Worm (Caenorhabditis elegans) whole organism, late embryonic: ENCODE results near the gene srt-31.

Source experiments
- C38D4.7 ChIP-seq: fragments of 200-800 bp; sonication (Bioruptor generic); optimal IDR thresholded peaks from 2 replicates; lab custom pipeline; 2018; ENCODE audit warnings: mild to moderate bottlenecking, missing genetic modification characterization, moderate library complexity, missing compliant biosample characterization
- F13H6.1 ChIP-seq: sonication (generic microtip); optimal IDR thresholded peaks from 2 replicates; lab custom pipeline; 2016; ENCODE audit warnings: missing genetic modification characterization, missing compliant biosample characterization
- K09A11.1 ChIP-seq: sonication (generic microtip); optimal IDR thresholded peaks from 2 replicates; lab custom pipeline; 2017; ENCODE audit warnings: antibody characterized with exemption, mild to moderate bottlenecking, missing genetic modification characterization, missing compliant biosample characterization; ENCODE audit not compliant: insufficient read depth
- T23F11.4 ChIP-seq: fragments of 200-800 bp; sonication (Bioruptor generic); optimal IDR thresholded peaks from 2 replicates; lab custom pipeline; 2018; ENCODE audit warnings: mild to moderate bottlenecking, missing genetic modification characterization, missing compliant biosample characterization
- ahr-1 ChIP-seq: sonication (generic microtip); optimal IDR thresholded peaks from 2 replicates; lab custom pipeline; 2016; ENCODE audit warnings: missing genetic modification characterization, missing compliant biosample characterization
- ceh-2 ChIP-seq: sonication (generic microtip); optimal IDR thresholded peaks from 2 replicates; lab custom pipeline; 2016; ENCODE audit warnings: missing genotype, missing genetic modification characterization, missing compliant biosample characterization
- ceh-22 ChIP-seq: sonication (generic microtip); optimal IDR thresholded peaks from 2 replicates; lab custom pipeline; 2017; ENCODE audit warnings: missing biosample characterization, missing genetic modification characterization
- ceh-24 ChIP-seq: sonication (generic microtip); optimal IDR thresholded peaks from 2 replicates; lab custom pipeline; 2016; ENCODE audit warnings: mild to moderate bottlenecking, missing genetic modification characterization, missing compliant biosample characterization
- ceh-30 ChIP-seq: fragments of 150-350 bp; optimal IDR thresholded peaks from 2 replicates; lab custom pipeline; 2014; ENCODE audit warnings: missing biosample characterization, missing genetic modification characterization
- ceh-31 ChIP-seq: sonication (generic microtip); optimal IDR thresholded peaks from 2 replicates; lab custom pipeline; 2016; ENCODE audit warnings: missing genetic modification characterization, missing compliant biosample characterization
- ceh-34 ChIP-seq: sonication (generic microtip); optimal IDR thresholded peaks from 2 replicates; lab custom pipeline; 2016; ENCODE audit warnings: mild to moderate bottlenecking, missing genetic modification characterization, missing compliant biosample characterization
- ceh-45 ChIP-seq: fragments of 200-800 bp; sonication (Bioruptor generic); IDR thresholded peaks from 2 replicates; pipeline ENCODE4 v1.3.6; 2022; ENCODE audit warnings: missing genetic modification reagents, missing genetic modification characterization, missing compliant biosample characterization
- ceh-6 ChIP-seq: fragments of 200-800 bp; sonication (Bioruptor generic); optimal IDR thresholded peaks from 2 replicates; lab custom pipeline; 2018; ENCODE audit warnings: mild to moderate bottlenecking, missing genetic modification characterization, missing compliant biosample characterization
- ceh-9 ChIP-seq: sonication (generic microtip); optimal IDR thresholded peaks from 2 replicates; lab custom pipeline; 2016; ENCODE audit warnings: mild to moderate bottlenecking, missing genetic modification characterization, inconsistent platforms, missing compliant biosample characterization
- dve-1 ChIP-seq: sonication (generic microtip); optimal IDR thresholded peaks from 2 replicates; lab custom pipeline; 2017; ENCODE audit warnings: antibody characterized with exemption, mild to moderate bottlenecking, missing genetic modification characterization, missing compliant biosample characterization
- eyg-1 ChIP-seq: sonication (generic microtip); optimal IDR thresholded peaks from 2 replicates; lab custom pipeline; 2016; ENCODE audit warnings: missing genotype, missing genetic modification characterization, missing compliant biosample characterization
- fax-1 ChIP-seq: sonication (generic microtip); optimal IDR thresholded peaks from 2 replicates; lab custom pipeline; 2016; ENCODE audit warnings: missing genotype, missing genetic modification characterization, missing compliant biosample characterization
- fkh-6 ChIP-seq: sonication (generic microtip); optimal IDR thresholded peaks from 2 replicates; lab custom pipeline; 2016; ENCODE audit warnings: missing genetic modification characterization, missing compliant biosample characterization
- gmeb-2 ChIP-seq: sonication (generic microtip); optimal IDR thresholded peaks from 2 replicates; lab custom pipeline; 2016; ENCODE audit warnings: missing genetic modification characterization, inconsistent platforms, missing compliant biosample characterization
- hlh-8 ChIP-seq: sonication (generic microtip); optimal IDR thresholded peaks from 2 replicates; lab custom pipeline; 2016; ENCODE audit warnings: missing genotype, missing genetic modification characterization, missing compliant biosample characterization
- lim-6 ChIP-seq: sonication (generic microtip); optimal IDR thresholded peaks from 2 replicates; lab custom pipeline; 2016; ENCODE audit warnings: missing genetic modification characterization, missing compliant biosample characterization
- mec-3 ChIP-seq: sonication (generic microtip); optimal IDR thresholded peaks from 2 replicates; lab custom pipeline; 2016; ENCODE audit warnings: borderline replicate concordance, missing genetic modification characterization, missing compliant biosample characterization
- nfya-1 ChIP-seq: sonication (generic microtip); optimal IDR thresholded peaks from 2 replicates; lab custom pipeline; 2017; ENCODE audit warnings: missing genetic modification characterization, mild to moderate bottlenecking, missing compliant biosample characterization, antibody characterized with exemption, moderate library complexity
- nhr-11 ChIP-seq: fragments of 150-350 bp; optimal IDR thresholded peaks from 2 replicates; lab custom pipeline; 2014; ENCODE audit warnings: missing biosample characterization, missing genetic modification characterization
- nhr-232 ChIP-seq: sonication (generic microtip); optimal IDR thresholded peaks from 2 replicates; lab custom pipeline; 2016; ENCODE audit warnings: missing genetic modification characterization, missing compliant biosample characterization
- npax-4 ChIP-seq: sonication (generic microtip); optimal IDR thresholded peaks from 2 replicates; lab custom pipeline; 2016; ENCODE audit warnings: missing genetic modification characterization, missing compliant biosample characterization
- odd-2 ChIP-seq: sonication (generic microtip); optimal IDR thresholded peaks from 2 replicates; lab custom pipeline; 2017; ENCODE audit warnings: antibody characterized with exemption, mild to moderate bottlenecking, missing genetic modification characterization, missing compliant biosample characterization
- pag-3 ChIP-seq: sonication (generic microtip); optimal IDR thresholded peaks from 2 replicates; lab custom pipeline; 2016; ENCODE audit warnings: missing compliant biosample characterization, missing genetic modification characterization, borderline replicate concordance
- pat-9 ChIP-seq: fragments of 200-800 bp; sonication (Bioruptor generic); optimal IDR thresholded peaks from 2 replicates; lab custom pipeline; 2018; ENCODE audit warnings: mild to moderate bottlenecking, missing genetic modification characterization, moderate library complexity, missing compliant biosample characterization
- pax-1 ChIP-seq: fragments of 150-350 bp; optimal IDR thresholded peaks from 2 replicates; lab custom pipeline; 2014; ENCODE audit warnings: missing biosample characterization, missing genetic modification characterization
- pha-4 ChIP-seq: fragments of 150-350 bp; optimal IDR thresholded peaks from 2 replicates; lab custom pipeline; 2018; ENCODE audit warnings: missing biosample characterization, missing genetic modification reagents, missing genetic modification characterization
- pqm-1 ChIP-seq: sonication (generic microtip); optimal IDR thresholded peaks from 2 replicates; lab custom pipeline; 2016; ENCODE audit warnings: missing genetic modification characterization, missing compliant biosample characterization
- ref-2 ChIP-seq: sonication (generic microtip); optimal IDR thresholded peaks from 2 replicates; lab custom pipeline; 2016; ENCODE audit warnings: missing genetic modification characterization, missing compliant biosample characterization
- rnt-1 ChIP-seq: sonication (generic microtip); optimal IDR thresholded peaks from 2 replicates; lab custom pipeline; 2016; ENCODE audit warnings: missing genetic modification characterization, missing compliant biosample characterization
- sox-2 ChIP-seq: fragments of 200-800 bp; sonication (Bioruptor generic); IDR thresholded peaks from 2 replicates; pipeline ENCODE4 v1.3.6; 2022; ENCODE audit warnings: missing genetic modification reagents, missing genetic modification characterization, missing compliant biosample characterization
- syd-9 ChIP-seq: sonication (generic microtip); optimal IDR thresholded peaks from 2 replicates; lab custom pipeline; 2016; ENCODE audit warnings: mild to moderate bottlenecking, missing genetic modification characterization, moderate library complexity, missing compliant biosample characterization
- tbx-2 ChIP-seq: sonication (generic microtip); optimal IDR thresholded peaks from 2 replicates; lab custom pipeline; 2016; ENCODE audit warnings: missing genetic modification characterization, missing compliant biosample characterization
- ztf-16 ChIP-seq: sonication (generic microtip); optimal IDR thresholded peaks from 2 replicates; lab custom pipeline; 2017; ENCODE audit warnings: missing genetic modification characterization, missing compliant biosample characterization

The srt-31 gene

ce11 chrV:502803-503273 lies 30.1 kb downstream of the srt-31 start, which contains the start of gene T01G6.10:
Gene T01G6.10, minus strand, starts transcription at chrV:503223.
- no peak for TF ChIP-seq ceh-9 (tag; lab: Kevin White, UChicago)
- no peak for TF ChIP-seq odd-2 (tag; lab: Kevin White, UChicago)
- TF ChIP-seq nhr-232 = no peak

- no peak for TF ChIP-seq pag-3
- TF ChIP-seq pha-4 = no peak
- TF ChIP-seq hlh-8 (tag; lab: Kevin White, UChicago) = no peak
- no peak for TF ChIP-seq ahr-1 (tag; lab: Kevin White, UChicago)
- no peak for TF ChIP-seq nhr-11
- no peak for TF ChIP-seq ceh-34
- no peak for TF ChIP-seq ceh-9 (tag; lab: Kevin White, UChicago)
- no peak for TF ChIP-seq K09A11.1 (tag; lab: Kevin White, UChicago)
- TF ChIP-seq ceh-2 (tag; lab: Kevin White, UChicago) = no peak
- TF ChIP-seq ceh-24 (tag; lab: Kevin White, UChicago) = no peak
- no peak for TF ChIP-seq eyg-1 (tag; lab: Kevin White, UChicago)
- TF ChIP-seq syd-9 = no peak
- no peak for TF ChIP-seq ceh-45 (GFP tag; lab: Robert Waterston, UW)
- no peak for TF ChIP-seq gmeb-2 (tag; lab: Kevin White, UChicago)
- no peak for TF ChIP-seq mec-3 (tag; lab: Kevin White, UChicago)
- no peak for TF ChIP-seq pat-9 (tag; lab: Kevin White, UChicago)
- TF ChIP-seq tbx-2 (tag; lab: Kevin White, UChicago) = no peak
- no peak for TF ChIP-seq dve-1 (tag; lab: Kevin White, UChicago)
- no peak for TF ChIP-seq fkh-6
Observed at ce11 chrV:503728-504127, 31.0 kb downstream of the srt-31 start, which contains the start of gene srlf-35. Gene srlf-35, plus strand, starts transcription at chrV:504028.

ce11 chrV:505191-505590 lies 32.5 kb downstream of the srt-31 start, which contains the start of gene srlf-19:
Gene srlf-19, plus strand, starts transcription at chrV:505491.
- TF ChIP-seq pax-1 (no peak), pqm-1 (no peak)

ce11 chrV:512420-512819 lies 39.7 kb downstream of the srt-31 start, which contains the start of gene srh-37:
Gene srh-37, minus strand, starts transcription at chrV:512520.
- no peak for TF ChIP-seq C38D4.7 (GFP tag; lab: Kevin White, UChicago)
- TF ChIP-seq ceh-6 = no peak
- no peak for TF ChIP-seq lim-6 (tag; lab: Kevin White, UChicago)
- no peak for TF ChIP-seq nfya-1
- TF ChIP-seq sox-2 = no peak
- TF ChIP-seq gmeb-2 (tag; lab: Kevin White, UChicago) = no peak
- no peak for TF ChIP-seq tbx-2 (tag; lab: Kevin White, UChicago)
- TF ChIP-seq ceh-31 (tag; lab: Kevin White, UChicago) = no peak
- no peak for TF ChIP-seq rnt-1 (tag; lab: Kevin White, UChicago)
- no peak for TF ChIP-seq fax-1 (tag; lab: Kevin White, UChicago)
- TF ChIP-seq T23F11.4 (GFP tag; lab: Kevin White, UChicago) = no peak
- no peak for TF ChIP-seq ztf-16 (tag; lab: Kevin White, UChicago)
- TF ChIP-seq F13H6.1 = no peak
- no peak for TF ChIP-seq ceh-30
- no peak for TF ChIP-seq ceh-22

ce11 chrV:519445-519844 lies 46.8 kb downstream of the srt-31 start, which contains the start of gene nhr-210:
Gene nhr-210, minus strand, starts transcription at chrV:519545.
- TF ChIP-seq ref-2 (tag; lab: Kevin White, UChicago) (no peak), npax-4 (tag; lab: Kevin White, UChicago) (no peak), ceh-22 (no peak)
